Fruit fly (Drosophila melanogaster) whole organism, embryonic: ENCODE measurements around the gene CG5568.

Experiments used
- CG12769 ChIP-seq: fragments of 200-800 bp; sonication (Bioruptor generic); optimal IDR thresholded peaks from 2 replicates; lab custom pipeline; 2019; ENCODE audit warnings: missing biosample characterization, mild to moderate bottlenecking, missing genetic modification characterization, moderate library complexity
- crc ChIP-seq: fragments of 200-800 bp; sonication (Bioruptor generic); optimal IDR thresholded peaks from 2 replicates; lab custom pipeline; 2016; ENCODE audit warnings: missing biosample characterization, missing genetic modification characterization
- da ChIP-seq: fragments of 200-800 bp; sonication (Bioruptor generic); optimal IDR thresholded peaks from 2 replicates; lab custom pipeline; 2016; ENCODE audit warnings: missing biosample characterization, missing genetic modification characterization
- disco-r ChIP-seq: fragments of 200-800 bp; sonication (Bioruptor generic); optimal IDR thresholded peaks from 2 replicates; lab custom pipeline; 2016; ENCODE audit warnings: missing biosample characterization, missing genetic modification characterization
- vfl ChIP-seq: fragments of 200-800 bp; sonication (Bioruptor generic); optimal IDR thresholded peaks from 2 replicates; lab custom pipeline; 2016; ENCODE audit warnings: missing biosample characterization, missing genetic modification characterization
- wdn ChIP-seq: fragments of 200-800 bp; sonication (Bioruptor generic); IDR thresholded peaks from 2 replicates; pipeline ENCODE4 v1.3.6; 2022; ENCODE audit warnings: missing biosample characterization, missing genetic modification characterization

- TF ChIP-seq disco-r (GFP tag; lab: Kevin White, UChicago) (no peak), crc (no peak), CG12769 (tag; lab: Kevin White, UChicago) (no peak), wdn (GFP tag; lab: Robert Waterston, UW) (no peak), vfl (no peak), da (GFP tag; lab: Kevin White, UChicago) (no peak)
Observed at dm6 chr3L:5833761-5834160, 37.5 kb upstream of the CG5568 start.
